Fruit fly (Drosophila melanogaster) whole organism, adult: Measurements from ENCODE around the gene Mlp84B.

Source experiments
- CG11617 ChIP-seq: fragments of 200-800 bp; sonication (Bioruptor generic); optimal IDR thresholded peaks from 2 replicates; lab custom pipeline; 2017; ENCODE audit warnings: mild to moderate bottlenecking, missing biosample characterization, missing genetic modification reagents, missing genetic modification characterization
- CG12768 ChIP-seq: fragments of 200-800 bp; sonication (Bioruptor generic); optimal IDR thresholded peaks from 2 replicates; lab custom pipeline; 2017; ENCODE audit warnings: missing biosample characterization, missing genetic modification characterization, mild to moderate bottlenecking, moderate library complexity, missing genetic modification reagents
- CG14711 ChIP-seq: fragments of 200-800 bp; sonication (Bioruptor generic); optimal IDR thresholded peaks from 2 replicates; lab custom pipeline; 2018; ENCODE audit warnings: missing biosample characterization, mild to moderate bottlenecking, missing genetic modification characterization, moderate library complexity
- CG1620 ChIP-seq: fragments of 200-800 bp; sonication (Bioruptor generic); optimal IDR thresholded peaks from 2 replicates; lab custom pipeline; 2016; ENCODE audit warnings: missing biosample characterization, missing genetic modification characterization
- CG33017 ChIP-seq: fragments of 200-800 bp; sonication (Bioruptor generic); optimal IDR thresholded peaks from 2 replicates; lab custom pipeline; 2018; ENCODE audit warnings: missing biosample characterization, mild to moderate bottlenecking, missing genetic modification characterization, moderate library complexity
- CG5204 ChIP-seq: fragments of 200-800 bp; sonication (Bioruptor generic); optimal IDR thresholded peaks from 2 replicates; lab custom pipeline; 2016; ENCODE audit warnings: missing biosample characterization, missing genetic modification characterization
- CG7045 ChIP-seq: fragments of 200-800 bp; sonication (Bioruptor generic); optimal IDR thresholded peaks from 2 replicates; lab custom pipeline; 2017; ENCODE audit warnings: missing biosample characterization, mild to moderate bottlenecking, missing genetic modification characterization
- CG7101 ChIP-seq: fragments of 200-800 bp; sonication (Bioruptor generic); optimal IDR thresholded peaks from 2 replicates; lab custom pipeline; 2018; ENCODE audit warnings: missing biosample characterization, mild to moderate bottlenecking, missing genetic modification characterization, moderate library complexity
- Clk ChIP-seq: fragments of 200-800 bp; sonication (Bioruptor generic); optimal IDR thresholded peaks from 2 replicates; lab custom pipeline; 2017; ENCODE audit warnings: missing biosample characterization, missing genetic modification characterization
- Crg-1 ChIP-seq: fragments of 200-800 bp; sonication (Bioruptor generic); optimal IDR thresholded peaks from 2 replicates; lab custom pipeline; 2016; ENCODE audit warnings: missing biosample characterization, missing genetic modification characterization
- Hr96 ChIP-seq: fragments of 200-800 bp; sonication (Bioruptor generic); optimal IDR thresholded peaks from 2 replicates; lab custom pipeline; 2016; ENCODE audit warnings: missing biosample characterization, missing genetic modification characterization
- Mnt ChIP-seq: fragments of 200-800 bp; sonication (Bioruptor generic); optimal IDR thresholded peaks from 2 replicates; lab custom pipeline; 2016; ENCODE audit warnings: missing biosample characterization, mild to moderate bottlenecking, missing genetic modification characterization
- bab1 ChIP-seq: fragments of 200-800 bp; sonication (Bioruptor generic); optimal IDR thresholded peaks from 3 replicates; lab custom pipeline; 2019; ENCODE audit warnings: missing biosample characterization, mild to moderate bottlenecking, missing genetic modification characterization, moderate library complexity
- cic ChIP-seq: fragments of 200-800 bp; sonication (Bioruptor generic); optimal IDR thresholded peaks from 2 replicates; lab custom pipeline; 2017; ENCODE audit warnings: missing biosample characterization, mild to moderate bottlenecking, missing genetic modification characterization, moderate library complexity
- cnc ChIP-seq, 2 experiments: fragments of >200 bp; optimal IDR thresholded peaks; 2 replicates each; lab custom pipeline; 2017
- kay ChIP-seq: fragments of 200-800 bp; sonication (Bioruptor generic); peaks from one replicate; lab custom pipeline; 2016; ENCODE audit warnings: missing biosample characterization, missing genetic modification characterization, borderline replicate concordance
- ovo ChIP-seq: fragments of 200-800 bp; sonication (Bioruptor generic); optimal IDR thresholded peaks from 2 replicates; lab custom pipeline; 2016; ENCODE audit warnings: missing biosample characterization, missing genetic modification characterization
- pad ChIP-seq: fragments of 200-800 bp; sonication (Bioruptor generic); optimal IDR thresholded peaks from 3 replicates; lab custom pipeline; 2017; ENCODE audit warnings: missing biosample characterization, missing genetic modification characterization, mild to moderate bottlenecking, moderate library complexity, missing genetic modification reagents
- tj ChIP-seq: fragments of 200-800 bp; sonication (Bioruptor generic); optimal IDR thresholded peaks from 3 replicates; lab custom pipeline; 2017; ENCODE audit warnings: missing biosample characterization, mild to moderate bottlenecking, missing genetic modification characterization, moderate library complexity
- toe ChIP-seq: fragments of 200-800 bp; sonication (Bioruptor generic); optimal IDR thresholded peaks from 2 replicates; lab custom pipeline; 2016; ENCODE audit warnings: missing biosample characterization, missing genetic modification characterization

The Mlp84B gene

dm6 chr3R:7075115-7075425 lies 42.5 kb downstream of the Mlp84B start:
- TF ChIP-seq cnc (optimal IDR thresholded peaks at IDR 0.05; lab: Kevin White, UChicago) = no peak
- no peak for TF ChIP-seq CG11617
- TF ChIP-seq Crg-1 (GFP tag; lab: Kevin White, UChicago) = no peak
- no peak for TF ChIP-seq bab1 (GFP tag; lab: Kevin White, UChicago)
- no peak for TF ChIP-seq pad (GFP tag; lab: Kevin White, UChicago)
- TF ChIP-seq ovo (GFP tag; lab: Kevin White, UChicago) = no peak
- no peak for TF ChIP-seq kay (GFP tag; lab: Kevin White, UChicago)
- TF ChIP-seq CG7101 (tag; lab: Kevin White, UChicago) = no peak
- no peak for TF ChIP-seq Hr96 (GFP tag; lab: Kevin White, UChicago)
- no peak for TF ChIP-seq CG12768
- TF ChIP-seq Clk (GFP tag; lab: Kevin White, UChicago) = no peak
- no peak for TF ChIP-seq CG5204
- no peak for TF ChIP-seq toe (GFP tag; lab: Kevin White, UChicago)
- no peak for TF ChIP-seq CG1620 (GFP tag; lab: Kevin White, UChicago)
- TF ChIP-seq CG14711 (tag; lab: Kevin White, UChicago) = no peak
- no peak for TF ChIP-seq tj (GFP tag; lab: Kevin White, UChicago)
- TF ChIP-seq CG7045 (GFP tag; lab: Kevin White, UChicago) = no peak
- TF ChIP-seq CG33017 = no peak
- TF ChIP-seq Mnt = no peak

- TF ChIP-seq Mnt (peak; percentile 87), tj (GFP tag; lab: Kevin White, UChicago) (peak; percentile 72), Hr96 (GFP tag; lab: Kevin White, UChicago) (peak; percentile 14), CG1620 (GFP tag; lab: Kevin White, UChicago) (peak; percentile 44), CG12768 (no peak), CG5204 (peak; percentile 17), cic (GFP tag; lab: Kevin White, UChicago) (peak; percentile 48), ovo (GFP tag; lab: Kevin White, UChicago) (peak; percentile 55), pad (GFP tag; lab: Kevin White, UChicago) (peak; percentile 36), Clk (GFP tag; lab: Kevin White, UChicago) (no peak)
These were observed 43.0 kb downstream of the Mlp84B start, which contains the start of the genes Ufl1 and CG1943 for dm6 chr3R:7074297-7075114. Ufl1 (minus strand) TSS chr3R:7074452. CG1943 (plus strand) TSS chr3R:7074859.

DNA sequence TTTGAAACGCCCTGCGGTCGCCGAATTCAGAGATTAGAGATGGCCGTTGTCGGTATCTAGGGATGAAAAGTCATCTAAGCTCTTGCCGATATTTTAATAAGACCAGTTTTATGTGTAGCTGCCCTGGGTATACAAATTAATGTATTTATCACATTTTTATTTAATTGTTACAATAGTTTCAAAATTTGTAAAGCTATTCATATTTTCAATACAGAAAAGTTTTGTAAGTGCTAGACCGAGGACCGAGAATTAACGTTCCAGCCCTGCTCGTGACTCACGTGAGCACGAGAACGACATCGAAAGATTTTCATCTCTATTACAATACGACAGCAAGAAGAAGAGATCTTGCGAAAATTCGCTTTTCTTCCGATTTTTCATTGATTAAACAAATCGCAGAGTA lies 50.4 kb downstream of the Mlp84B start, which contains the start of the genes CG1105 and CG1965:
Gene CG1105 (minus strand): TSS at position 45 of the 400 bp plus-strand sequence.
Gene CG1965 (plus strand): TSS at position 310 of the 400 bp plus-strand sequence.
- TF ChIP-seq ovo (GFP tag; lab: Kevin White, UChicago) (peak; percentile 75), tj (GFP tag; lab: Kevin White, UChicago) (peak; percentile 69), CG11617 (peak; percentile 80), CG33017 (peak; percentile 74), kay (GFP tag; lab: Kevin White, UChicago) (peak; percentile 88), Crg-1 (GFP tag; lab: Kevin White, UChicago) (peak; percentile 79), CG7101 (tag; lab: Kevin White, UChicago) (peak; percentile 88), CG5204 (peak; percentile 90), cic (GFP tag; lab: Kevin White, UChicago) (peak; percentile 59), Hr96 (GFP tag; lab: Kevin White, UChicago) (peak; percentile 89), pad (GFP tag; lab: Kevin White, UChicago) (peak; percentile 66), cnc (optimal IDR thresholded peaks at IDR 0.05; lab: Kevin White, UChicago) (no peak), toe (GFP tag; lab: Kevin White, UChicago) (peak; percentile 95), bab1 (GFP tag; lab: Kevin White, UChicago) (peak; percentile 91), CG7045 (GFP tag; lab: Kevin White, UChicago) (peak; percentile 85), CG1620 (GFP tag; lab: Kevin White, UChicago) (peak; percentile 94), CG14711 (tag; lab: Kevin White, UChicago) (peak; percentile 80), Mnt (peak; percentile 87), Clk (GFP tag; lab: Kevin White, UChicago) (peak; percentile 83), CG12768 (peak; percentile 77)

- peak; percentile 82 for TF ChIP-seq kay (GFP tag; lab: Kevin White, UChicago)
- TF ChIP-seq CG12768 = no peak
These were observed 51.3 kb downstream of the Mlp84B start for dm6 chr3R:7066267-7066666.
